Worm (Caenorhabditis elegans): ENCODE data around the gene acp-4.

acp-4 gene

ce11 chrII:8399064-8399463 is 35.8 kb downstream of the acp-4 start, which contains the start of gene dod-23:
TSS of gene dod-23 (minus strand) at chrII:8399164.
- TF ChIP-seq nhr-10 (tag; optimal IDR thresholded peaks at IDR 0.05) (no peak), dmd-6 (GFP tag; IDR thresholded peaks at IDR 0.05) (0 out of 2 replicates have a peak, but pooled peaks have one; percentile 18)

ce11 chrII:8396041-8396440 is 38.9 kb downstream of the acp-4 start, which contains the start of gene F49E12.7:
TSS of gene F49E12.7 (minus strand) at chrII:8396141.
- TF ChIP-seq ceh-20 (GFP tag; IDR thresholded peaks at IDR 0.05): no peak
- TF ChIP-seq daf-19 (GFP tag; conservative IDR thresholded peaks at IDR 0.05): no peak
- no peak for TF ChIP-seq lin-39 (tag; optimal IDR thresholded peaks at IDR 0.05)
- no peak for TF ChIP-seq lin-15B (tag; optimal IDR thresholded peaks at IDR 0.05)
- no peak for TF ChIP-seq ceh-82 (tag; optimal IDR thresholded peaks at IDR 0.05)
- TF ChIP-seq Y105C5A.15 (GFP tag; IDR thresholded peaks at IDR 0.05): no peak
- no peak for TF ChIP-seq spr-1 (tag; optimal IDR thresholded peaks at IDR 0.05)
- TF ChIP-seq dve-1 (tag; optimal IDR thresholded peaks at IDR 0.05; ENCODE audit: insufficient read depth): no peak
- TF ChIP-seq daf-8 (GFP tag; IDR thresholded peaks at IDR 0.05): no peak
- no peak for TF ChIP-seq R02D3.7 (tag; optimal IDR thresholded peaks at IDR 0.05)
- no peak for TF ChIP-seq hlh-30 (tag; optimal IDR thresholded peaks at IDR 0.05; ENCODE audit: insufficient read depth)
- TF ChIP-seq nhr-42 (GFP tag; IDR thresholded peaks at IDR 0.05): no peak

DNA sequence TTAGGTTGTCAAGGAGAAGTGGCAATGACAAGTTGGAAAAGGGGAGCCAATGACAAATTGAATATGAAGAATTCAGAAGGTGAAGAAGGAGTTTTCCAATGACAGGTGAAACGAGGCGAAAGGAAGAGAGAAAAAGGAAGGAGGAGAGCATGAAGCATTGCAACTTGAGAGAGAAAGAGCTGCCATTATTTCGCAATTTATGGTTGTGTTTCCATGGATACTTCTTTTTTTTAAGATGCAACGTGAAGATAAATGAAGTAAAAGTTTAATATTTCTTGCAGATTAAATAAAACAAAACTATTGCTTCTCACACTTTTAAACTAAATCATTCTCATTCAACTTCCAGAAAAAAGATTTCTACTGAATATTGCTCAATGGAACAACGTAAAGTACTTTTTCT is 40.7 kb downstream of the acp-4 start, which contains the start of gene F49E12.8:
Gene F49E12.8 (minus strand): TSS at position 101 of the 400 bp plus-strand sequence.
- TF ChIP-seq lin-1 (GFP tag; IDR thresholded peaks at IDR 0.05): no peak
- TF ChIP-seq Y105C5A.15 (GFP tag; IDR thresholded peaks at IDR 0.05): no peak
- TF ChIP-seq dve-1 (tag; optimal IDR thresholded peaks at IDR 0.05; ENCODE audit: insufficient read depth): peak; percentile 24
- TF ChIP-seq fkh-10 (GFP tag; optimal IDR thresholded peaks at IDR 0.05): no peak
- no peak for TF ChIP-seq ztf-11 (tag; optimal IDR thresholded peaks at IDR 0.05)
- TF ChIP-seq spr-3 (GFP tag; optimal IDR thresholded peaks at IDR 0.05): no peak
- no peak for TF ChIP-seq ceh-62 (tag; optimal IDR thresholded peaks at IDR 0.05)

ce11 chrII:8392215-8392614 is 42.7 kb downstream of the acp-4 start:
- TF ChIP-seq dve-1 (tag; optimal IDR thresholded peaks at IDR 0.05; ENCODE audit: insufficient read depth): peak; percentile 3
- TF ChIP-seq madf-9 (GFP tag; conservative IDR thresholded peaks at IDR 0.05): no peak
- TF ChIP-seq ctbp-1 (GFP tag; IDR thresholded peaks at IDR 0.05): no peak
- no peak for TF ChIP-seq ceh-62 (tag; optimal IDR thresholded peaks at IDR 0.05)
- TF ChIP-seq dmd-6 (GFP tag; IDR thresholded peaks at IDR 0.05): peak; percentile 27; the same call in 1 of the 2 replicates
- TF ChIP-seq Y75B8A.6 (GFP tag; IDR thresholded peaks at IDR 0.05): no peak
- no peak for TF ChIP-seq daf-16 (GFP tag; optimal IDR thresholded peaks at IDR 0.05)
- peak; percentile 37 for TF ChIP-seq daf-16 (tag; optimal IDR thresholded peaks at IDR 0.05)
- no peak for TF ChIP-seq ceh-44 (GFP tag; IDR thresholded peaks at IDR 0.05)
- TF ChIP-seq hlh-11 (tag; optimal IDR thresholded peaks at IDR 0.05): peak; percentile 1
- no peak for TF ChIP-seq fkh-10 (GFP tag; optimal IDR thresholded peaks at IDR 0.05)
- TF ChIP-seq ceh-32 (tag; optimal IDR thresholded peaks at IDR 0.05; ENCODE audit: poor library complexity): no peak
- TF ChIP-seq nhr-111 (GFP tag; optimal IDR thresholded peaks at IDR 0.05): no peak
- TF ChIP-seq aly-2 (tag; optimal IDR thresholded peaks at IDR 0.05): no peak
- no peak for TF ChIP-seq spr-3 (GFP tag; optimal IDR thresholded peaks at IDR 0.05)
- TF ChIP-seq snpc-1.2 (GFP tag; IDR thresholded peaks at IDR 0.05): no peak
- TF ChIP-seq pqm-1 (tag; optimal IDR thresholded peaks at IDR 0.05): peak; percentile 62
- TF ChIP-seq duxl-1 (tag; optimal IDR thresholded peaks at IDR 0.05; ENCODE audit: poor library complexity): no peak
- peak; percentile 77 for TF ChIP-seq nhr-28 (tag; optimal IDR thresholded peaks at IDR 0.05)
- no peak for TF ChIP-seq daf-12 (tag; optimal IDR thresholded peaks at IDR 0.05)
- peak; percentile 11 for TF ChIP-seq nhr-77 (tag; optimal IDR thresholded peaks at IDR 0.05)
- no peak for TF ChIP-seq ama-1 (optimal IDR thresholded peaks at IDR 0.05)
